Fruit fly (Drosophila melanogaster): ENCODE results near the gene CG17154.

dm6 chr3L:12090898-12091685 lies 2.7 kb downstream of the CG17154 start:
- TF ChIP-seq cic (GFP tag; optimal IDR thresholded peaks at IDR 0.05) (no peak), toe (GFP tag; optimal IDR thresholded peaks at IDR 0.05) (no peak), CG14711 (tag; optimal IDR thresholded peaks at IDR 0.05) (no peak), pad (GFP tag; optimal IDR thresholded peaks at IDR 0.05) (peak; percentile 21), kay (GFP tag; ENCODE audit: borderline replicate concordance) (no peak), CG12768 (GFP tag; optimal IDR thresholded peaks at IDR 0.05) (no peak), CG7101 (tag; optimal IDR thresholded peaks at IDR 0.05) (no peak), cnc (optimal IDR thresholded peaks at IDR 0.05) (no peak)
